Worm (Caenorhabditis elegans) whole organism, L4 larva: ENCODE data around the gene rpl-16.

Source experiments
- D1046.2 ChIP-seq: fragments of 200-800 bp; sonication (Bioruptor generic); IDR thresholded peaks from 2 replicates; pipeline ENCODE4 v1.3.6; 2022; ENCODE audit warnings: missing genetic modification characterization, missing compliant biosample characterization
- F37D6.2 ChIP-seq: sonication (generic microtip); optimal IDR thresholded peaks from 2 replicates; lab custom pipeline; 2016; ENCODE audit warnings: mild to moderate bottlenecking, missing genetic modification characterization, missing compliant biosample characterization
- T20F7.1 ChIP-seq: fragments of 200-800 bp; sonication (Bioruptor generic); optimal IDR thresholded peaks from 2 replicates; lab custom pipeline; 2018; ENCODE audit warnings: mild to moderate bottlenecking, missing genetic modification characterization, missing compliant biosample characterization
- Y5F2A.4 ChIP-seq: fragments of 200-800 bp; sonication (Bioruptor generic); optimal IDR thresholded peaks from 2 replicates; lab custom pipeline; 2018; ENCODE audit warnings: mild to moderate bottlenecking, missing genetic modification characterization, missing compliant biosample characterization
- aha-1 ChIP-seq: fragments of 150-350 bp; peaks from one replicate; lab custom pipeline; 2014; ENCODE audit warnings: missing biosample characterization, missing genetic modification characterization
- ceh-28 ChIP-seq: fragments of 150-350 bp; optimal IDR thresholded peaks from 2 replicates; lab custom pipeline; 2014; ENCODE audit warnings: missing biosample characterization, missing genetic modification reagents, missing genetic modification characterization
- ceh-32 ChIP-seq: sonication (generic microtip); optimal IDR thresholded peaks from 2 replicates; lab custom pipeline; 2016; ENCODE audit warnings: mild to moderate bottlenecking, missing genetic modification characterization, missing compliant biosample characterization; ENCODE audit not compliant: poor library complexity
- ces-1 ChIP-seq: fragments of 150-350 bp; sonication (generic microtip); optimal IDR thresholded peaks from 4 replicates; lab custom pipeline; 2014; ENCODE audit warnings: missing biosample characterization, missing genetic modification reagents, missing genetic modification characterization
- ctbp-1 ChIP-seq: fragments of 200-800 bp; sonication (Bioruptor generic); IDR thresholded peaks from 2 replicates; pipeline ENCODE4 v1.3.6; 2022; ENCODE audit warnings: missing genetic modification reagents, missing genetic modification characterization, missing compliant biosample characterization
- daf-19 ChIP-seq: fragments of 200-800 bp; sonication (Bioruptor generic); conservative IDR thresholded peaks from 2 replicates; pipeline ENCODE4 v1.3.6; 2022; ENCODE audit warnings: missing genetic modification characterization, missing compliant biosample characterization
- dmd-6 ChIP-seq: fragments of 200-800 bp; sonication (Bioruptor generic); IDR thresholded peaks from 2 replicates; pipeline ENCODE4 v1.3.6; 2022; ENCODE audit warnings: missing genetic modification reagents, missing genetic modification characterization, missing compliant biosample characterization
- dmd-8 ChIP-seq: fragments of 200-800 bp; sonication (Bioruptor generic); IDR thresholded peaks from 2 replicates; pipeline ENCODE4 v1.3.6; 2022; ENCODE audit warnings: missing genetic modification characterization, missing compliant biosample characterization
- egl-27 ChIP-seq: sonication (generic microtip); optimal IDR thresholded peaks from 3 replicates; lab custom pipeline; 2017; ENCODE audit warnings: missing biosample characterization, missing genetic modification reagents, missing genetic modification characterization
- hif-1 ChIP-seq, 2 experiments: sonication (generic microtip); optimal IDR thresholded peaks; 2 replicates each; lab custom pipeline; 2016 to 2017; ENCODE audit warnings: missing compliant biosample characterization in 2 of 2, missing genetic modification characterization in 2 of 2, missing genetic modification reagents in 2 of 2, missing genotype in 2 of 2, mild to moderate bottlenecking in 1 of 2
- hmg-1.1 ChIP-seq: fragments of 200-800 bp; sonication (Bioruptor generic); IDR thresholded peaks from 2 replicates; pipeline ENCODE4 v1.3.6; 2022; ENCODE audit warnings: missing genetic modification reagents, missing genetic modification characterization, missing compliant biosample characterization
- jun-1 ChIP-seq: fragments of 150-350 bp; optimal IDR thresholded peaks from 2 replicates; lab custom pipeline; 2014; ENCODE audit warnings: missing biosample characterization, missing genetic modification reagents, missing genetic modification characterization
- lim-7 ChIP-seq: fragments of 200-800 bp; sonication (Bioruptor generic); IDR thresholded peaks from 2 replicates; pipeline ENCODE4 v1.3.6; 2022; ENCODE audit warnings: missing genetic modification characterization, missing compliant biosample characterization
- lin-1 ChIP-seq: fragments of 200-800 bp; sonication (Bioruptor generic); IDR thresholded peaks from 2 replicates; pipeline ENCODE4 v1.3.6; 2022; ENCODE audit warnings: missing genetic modification reagents, missing genetic modification characterization, missing compliant biosample characterization
- lin-38 ChIP-seq: fragments of 200-800 bp; sonication (Bioruptor generic); IDR thresholded peaks from 2 replicates; pipeline ENCODE4 v1.3.6; 2022; ENCODE audit warnings: missing genetic modification reagents, missing genetic modification characterization, missing compliant biosample characterization
- lin-39 ChIP-seq: fragments of 150-350 bp; optimal IDR thresholded peaks from 2 replicates; lab custom pipeline; 2014; ENCODE audit warnings: missing biosample characterization, missing genetic modification reagents, missing genetic modification characterization
- lsy-2 ChIP-seq, 2 experiments: fragments of 150-350 bp in 1 of 2; sonication (generic microtip) in 1 of 2; optimal IDR thresholded peaks; 2 replicates each; lab custom pipeline; 2014 to 2017; ENCODE audit warnings: missing biosample characterization in 2 of 2, missing genetic modification characterization in 2 of 2
- mdt-29 ChIP-seq: fragments of 200-800 bp; sonication (Bioruptor generic); IDR thresholded peaks from 2 replicates; pipeline ENCODE4 v1.3.6; 2022; ENCODE audit warnings: missing genetic modification reagents, missing genetic modification characterization, missing compliant biosample characterization
- mep-1 ChIP-seq: fragments of 150-350 bp; sonication (generic microtip); optimal IDR thresholded peaks from 3 replicates; lab custom pipeline; 2014; ENCODE audit warnings: missing biosample characterization, missing genetic modification characterization
- mxl-2 ChIP-seq: fragments of 200-800 bp; sonication (Bioruptor generic); conservative IDR thresholded peaks from 2 replicates; pipeline ENCODE4 v1.3.6; 2022; ENCODE audit warnings: missing genetic modification reagents, missing genetic modification characterization, missing compliant biosample characterization
- nhr-10 ChIP-seq: fragments of 150-350 bp; optimal IDR thresholded peaks from 2 replicates; lab custom pipeline; 2014; ENCODE audit warnings: missing biosample characterization, missing genetic modification characterization
- nhr-102 ChIP-seq: sonication (generic microtip); optimal IDR thresholded peaks from 2 replicates; lab custom pipeline; 2016; ENCODE audit warnings: mild to moderate bottlenecking, missing genetic modification characterization, moderate library complexity, missing compliant biosample characterization
- nhr-11 ChIP-seq: fragments of 150-350 bp; optimal IDR thresholded peaks from 2 replicates; lab custom pipeline; 2014; ENCODE audit warnings: missing biosample characterization, missing genetic modification characterization
- nhr-111 ChIP-seq: fragments of 200-800 bp; sonication (Bioruptor generic); optimal IDR thresholded peaks from 2 replicates; lab custom pipeline; 2018; ENCODE audit warnings: mild to moderate bottlenecking, missing genetic modification characterization, missing compliant biosample characterization
- nhr-237 ChIP-seq: sonication (generic microtip); optimal IDR thresholded peaks from 2 replicates; lab custom pipeline; 2017; ENCODE audit warnings: missing biosample characterization, missing genetic modification characterization
- nhr-28 ChIP-seq: fragments of 150-350 bp; optimal IDR thresholded peaks from 2 replicates; lab custom pipeline; 2014; ENCODE audit warnings: missing biosample characterization, missing genetic modification characterization
- nhr-41 ChIP-seq: fragments of 200-800 bp; sonication (Bioruptor generic); IDR thresholded peaks from 2 replicates; pipeline ENCODE4 v1.3.6; 2022; ENCODE audit warnings: missing genetic modification reagents, missing genetic modification characterization, missing compliant biosample characterization
- nhr-6 ChIP-seq: fragments of 150-350 bp; optimal IDR thresholded peaks from 2 replicates; lab custom pipeline; 2014; ENCODE audit warnings: missing biosample characterization, missing genetic modification characterization
- pha-4 ChIP-seq, 2 experiments: fragments of 150-350 bp in 1 of 2; fragments of 200-800 bp in 1 of 2; sonication (Bioruptor generic) in 1 of 2; IDR thresholded peaks in 1 of 2; optimal IDR thresholded peaks in 1 of 2; 2 replicates each; pipeline versions ENCODE4 v1.3.6 to Lab custom; 2014 to 2022; ENCODE audit warnings: missing genetic modification characterization in 2 of 2, missing genetic modification reagents in 2 of 2, missing biosample characterization in 1 of 2, missing compliant biosample characterization in 1 of 2
- saeg-2 ChIP-seq: fragments of 200-800 bp; sonication (Bioruptor generic); IDR thresholded peaks from 2 replicates; pipeline ENCODE4 v1.3.6; 2022; ENCODE audit warnings: missing genetic modification reagents, missing genetic modification characterization, missing compliant biosample characterization
- skn-1 ChIP-seq: fragments of 150-350 bp; optimal IDR thresholded peaks from 2 replicates; lab custom pipeline; 2014; ENCODE audit warnings: missing biosample characterization, missing genetic modification characterization
- spr-3 ChIP-seq: fragments of 200-800 bp; sonication (Bioruptor generic); optimal IDR thresholded peaks from 2 replicates; lab custom pipeline; 2018; ENCODE audit warnings: mild to moderate bottlenecking, missing genetic modification characterization, missing compliant biosample characterization
- tra-1 ChIP-seq: fragments of 200-800 bp; sonication (Bioruptor generic); IDR thresholded peaks from 2 replicates; pipeline ENCODE4 v1.3.6; 2022; ENCODE audit warnings: missing genetic modification reagents, missing genetic modification characterization, missing compliant biosample characterization
- unc-130 ChIP-seq: sonication (generic microtip); optimal IDR thresholded peaks from 2 replicates; lab custom pipeline; 2016; ENCODE audit warnings: missing genetic modification reagents, missing genetic modification characterization, missing compliant biosample characterization
- unc-62 ChIP-seq, 3 experiments: fragments of 150-350 bp in 1 of 3; sonication (generic microtip); optimal IDR thresholded peaks in 2 of 3; peaks in 1 of 3; 1 replicate in 1 of 3; 2 replicates in 2 of 3; lab custom pipeline; 2014 to 2017; ENCODE audit warnings: missing biosample characterization in 3 of 3, missing genetic modification characterization in 3 of 3, missing genetic modification reagents in 3 of 3, missing genotype in 1 of 3
- ztf-7 ChIP-seq: fragments of 150-350 bp; optimal IDR thresholded peaks from 2 replicates; lab custom pipeline; 2014; ENCODE audit warnings: missing biosample characterization, missing genetic modification characterization

Gene rpl-16

ce11 chrIII:3499850-3500249 lies 3.6 kb downstream of the rpl-16 start (continued):
- TF ChIP-seq daf-19 (GFP tag; lab: Robert Waterston, UW) (no peak), lin-38 (GFP tag; lab: Robert Waterston, UW) (peak; percentile 71), jun-1 (tag; lab: Kevin White, UChicago) (no peak), ceh-28 (tag; lab: Kevin White, UChicago) (no peak), lin-39 (tag; lab: Kevin White, UChicago) (no peak), tra-1 (no peak), hmg-1.1 (GFP tag; lab: Robert Waterston, UW) (peak; percentile 51; the same call in 1 of the 2 replicates), ztf-7 (tag; lab: Kevin White, UChicago) (no peak), unc-130 (peak; percentile 61), Y5F2A.4 (GFP tag; lab: Kevin White, UChicago) (no peak), ces-1 (GFP tag; lab: Kevin White, UChicago) (no peak), nhr-28 (tag; lab: Kevin White, UChicago) (no peak), T20F7.1 (GFP tag; lab: Kevin White, UChicago) (peak; percentile 42), nhr-237 (tag; lab: Kevin White, UChicago) (no peak), nhr-102 (tag; lab: Kevin White, UChicago) (no peak), skn-1 (tag; lab: Kevin White, UChicago) (no peak), aha-1 (tag; lab: Kevin White, UChicago) (peak; percentile 45), unc-62 (GFP tag; optimal IDR thresholded peaks at IDR 0.05 in 1 of 2; lab: Kevin White, UChicago) (no peak), unc-62 (tag; optimal IDR thresholded peaks at IDR 0.05; lab: Kevin White, UChicago) (no peak), lsy-2 (tag; optimal IDR thresholded peaks at IDR 0.05; lab: Kevin White, UChicago) (no peak), egl-27 (tag; lab: Kevin White, UChicago) (no peak), nhr-41 (GFP tag; lab: Robert Waterston, UW) (no peak)

- TF ChIP-seq dmd-8 (GFP tag; lab: Robert Waterston, UW) (no peak), saeg-2 (no peak), pha-4 (GFP tag; IDR thresholded peaks at IDR 0.05; lab: Robert Waterston, UW) (no peak), pha-4 (tag; optimal IDR thresholded peaks at IDR 0.05; lab: Kevin White, UChicago) (no peak)
These were observed 4.4 kb downstream of the rpl-16 start, which contains the start of gene M01F1.9 for ce11 chrIII:3498957-3499356. TSS of gene M01F1.9 (minus strand) at chrIII:3499057.

- TF ChIP-seq nhr-6 (tag; lab: Kevin White, UChicago) (no peak), ztf-7 (tag; lab: Kevin White, UChicago) (no peak), ctbp-1 (no peak), daf-19 (GFP tag; lab: Robert Waterston, UW) (no peak), skn-1 (tag; lab: Kevin White, UChicago) (no peak), lin-1 (GFP tag; lab: Robert Waterston, UW) (no peak), nhr-10 (no peak), ceh-32 (tag; lab: Kevin White, UChicago) (no peak), mxl-2 (GFP tag; lab: Robert Waterston, UW) (no peak), nhr-111 (GFP tag; lab: Kevin White, UChicago) (no peak), hif-1 (tag; optimal IDR thresholded peaks at IDR 0.05; lab: Kevin White, UChicago) (no peak), spr-3 (GFP tag; lab: Kevin White, UChicago) (no peak), F37D6.2 (tag; lab: Kevin White, UChicago) (no peak), nhr-11 (no peak), ces-1 (GFP tag; lab: Kevin White, UChicago) (no peak), mdt-29 (GFP tag; lab: Robert Waterston, UW) (no peak), dmd-6 (GFP tag; lab: Robert Waterston, UW) (no peak), lim-7 (GFP tag; lab: Robert Waterston, UW) (no peak), D1046.2 (GFP tag; lab: Robert Waterston, UW) (no peak), mep-1 (tag; lab: Kevin White, UChicago) (no peak)
These were observed 10.3 kb downstream of the rpl-16 start, which contains the start of gene gly-14 for ce11 chrIII:3493138-3493537. TSS of gene gly-14 (minus strand) at chrIII:3493238.
